Fruit fly (Drosophila melanogaster): Measurements from ENCODE around the gene Rab30.

- no peak for TF ChIP-seq EcR (GFP tag; optimal IDR thresholded peaks at IDR 0.05)
- no peak for TF ChIP-seq CG8478 (optimal IDR thresholded peaks at IDR 0.05)
- TF ChIP-seq psq (optimal IDR thresholded peaks at IDR 0.05) = no peak
- no peak for TF ChIP-seq pan (optimal IDR thresholded peaks at IDR 0.05)
- no peak for TF ChIP-seq Dll (optimal IDR thresholded peaks at IDR 0.05)
These were observed 17.4 kb upstream of the Rab30 start for dm6 chr2L:7049680-7050289.

Measured in whole organism.